Worm (Caenorhabditis elegans) whole organism, late embryonic: Measurements from ENCODE around the gene ZC412.5.
A peak's percentile ranks its signal among the peaks of the same experiment; 100 is the strongest.

Source experiments
- K02D7.2 ChIP-seq: sonication (generic microtip); optimal IDR thresholded peaks from 2 replicates; lab custom pipeline; 2017; ENCODE audit warnings: mild to moderate bottlenecking, missing genetic modification characterization, missing compliant biosample characterization
- ceh-2 ChIP-seq: sonication (generic microtip); optimal IDR thresholded peaks from 2 replicates; lab custom pipeline; 2016; ENCODE audit warnings: missing genotype, missing genetic modification characterization, missing compliant biosample characterization
- ceh-22 ChIP-seq: sonication (generic microtip); optimal IDR thresholded peaks from 2 replicates; lab custom pipeline; 2017; ENCODE audit warnings: missing biosample characterization, missing genetic modification characterization
- hlh-30 ChIP-seq: sonication (generic microtip); optimal IDR thresholded peaks from 2 replicates; lab custom pipeline; 2017; ENCODE audit warnings: antibody characterized with exemption, missing genetic modification characterization, missing compliant biosample characterization; ENCODE audit not compliant: insufficient read depth
- hlh-8 ChIP-seq: sonication (generic microtip); optimal IDR thresholded peaks from 2 replicates; lab custom pipeline; 2016; ENCODE audit warnings: missing genotype, missing genetic modification characterization, missing compliant biosample characterization
- mec-3 ChIP-seq: sonication (generic microtip); optimal IDR thresholded peaks from 2 replicates; lab custom pipeline; 2016; ENCODE audit warnings: borderline replicate concordance, missing genetic modification characterization, missing compliant biosample characterization
- nhr-11 ChIP-seq: fragments of 150-350 bp; optimal IDR thresholded peaks from 2 replicates; lab custom pipeline; 2014; ENCODE audit warnings: missing biosample characterization, missing genetic modification characterization
- pha-4 ChIP-seq: fragments of 150-350 bp; optimal IDR thresholded peaks from 2 replicates; lab custom pipeline; 2018; ENCODE audit warnings: missing biosample characterization, missing genetic modification reagents, missing genetic modification characterization
- pqm-1 ChIP-seq: sonication (generic microtip); optimal IDR thresholded peaks from 2 replicates; lab custom pipeline; 2016; ENCODE audit warnings: missing genetic modification characterization, missing compliant biosample characterization
- sox-4 ChIP-seq: sonication (generic microtip); optimal IDR thresholded peaks from 2 replicates; lab custom pipeline; 2017; ENCODE audit warnings: mild to moderate bottlenecking, missing genetic modification characterization, inconsistent platforms, missing compliant biosample characterization
- tbx-7 ChIP-seq: sonication (generic microtip); optimal IDR thresholded peaks from 2 replicates; lab custom pipeline; 2016; ENCODE audit warnings: missing genotype, missing genetic modification characterization, missing compliant biosample characterization

DNA sequence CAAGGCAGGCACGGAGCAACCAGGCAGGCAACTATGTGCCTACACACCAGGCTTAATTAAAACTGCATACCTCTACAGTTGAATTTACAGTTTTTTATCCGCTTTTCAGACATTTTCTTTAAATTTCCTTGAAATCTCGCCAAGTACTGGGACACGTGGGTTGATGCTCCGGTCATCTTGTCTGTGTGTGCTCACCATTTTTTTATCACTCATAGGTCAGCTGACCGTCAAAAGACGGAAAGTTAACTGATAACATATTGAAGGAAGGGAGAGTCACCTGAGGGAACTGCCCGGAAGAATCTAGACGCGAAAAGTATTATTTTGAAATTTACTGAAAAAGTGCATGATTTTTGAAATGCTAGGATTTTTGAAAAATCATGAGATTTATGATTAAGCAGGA is 24.7 kb downstream of the ZC412.5 start:
- TF ChIP-seq ceh-22 (no peak), pqm-1 (tag; lab: Kevin White, UChicago) (no peak), pha-4 (no peak), hlh-30 (tag; lab: Kevin White, UChicago) (peak; percentile 47), K02D7.2 (no peak), mec-3 (tag; lab: Kevin White, UChicago) (no peak), tbx-7 (no peak), ceh-2 (tag; lab: Kevin White, UChicago) (no peak), hlh-8 (no peak), sox-4 (tag; lab: Kevin White, UChicago) (no peak), nhr-11 (tag; lab: Kevin White, UChicago) (no peak)
